Worm (Caenorhabditis elegans): ENCODE measurements around the gene clec-84.
"Not testable (repeated sequence)": the region's sequence is repeated elsewhere in the genome, so short reads cannot be mapped to it uniquely, and the experiment has no call there.

clec-84 gene

ce11 chrIV:2801004-2801403 lies 41.3 kb upstream of the clec-84 start (continued):
- TF ChIP-seq hmg-1.1 (GFP tag; IDR thresholded peaks at IDR 0.05) = peak; percentile 47; the same call in 1 of the 2 replicates
- TF ChIP-seq nhr-41 (GFP tag; IDR thresholded peaks at IDR 0.05) = peak; percentile 35; the same call in 1 of the 2 replicates
- TF ChIP-seq nhr-237 (tag; optimal IDR thresholded peaks at IDR 0.05) = no peak
- peak; percentile 81 for TF ChIP-seq aha-1 (tag)
- peak; percentile 28; the same call in 1 of the 2 replicates for TF ChIP-seq tra-1 (GFP tag; IDR thresholded peaks at IDR 0.05)
- TF ChIP-seq sdz-12 (GFP tag; optimal IDR thresholded peaks at IDR 0.05) = no peak
- TF ChIP-seq dpl-1 (GFP tag; optimal IDR thresholded peaks at IDR 0.05) = peak; percentile 22
- TF ChIP-seq arid-1 (GFP tag; conservative IDR thresholded peaks at IDR 0.05) = peak; percentile 69
- no peak for TF ChIP-seq D1046.2 (GFP tag; IDR thresholded peaks at IDR 0.05)
- peak; percentile 61; the same call in 1 of the 2 replicates for TF ChIP-seq saeg-2 (GFP tag; IDR thresholded peaks at IDR 0.05)
- peak; percentile 20 for TF ChIP-seq Y5F2A.4 (GFP tag; optimal IDR thresholded peaks at IDR 0.05)
- TF ChIP-seq lim-7 (GFP tag; IDR thresholded peaks at IDR 0.05) = peak; percentile 78
- TF ChIP-seq F26F4.8 (GFP tag; conservative IDR thresholded peaks at IDR 0.05) = peak; percentile 89
- TF ChIP-seq mdt-29 (GFP tag; IDR thresholded peaks at IDR 0.05) = peak; percentile 66
- peak; percentile 68; the same call in 1 of the 2 replicates for TF ChIP-seq F44E2.7 (GFP tag; IDR thresholded peaks at IDR 0.05)
- no peak for TF ChIP-seq ztf-11 (tag; optimal IDR thresholded peaks at IDR 0.05)
- TF ChIP-seq gei-8 (GFP tag; optimal IDR thresholded peaks at IDR 0.05) = peak; percentile 44
- no peak for TF ChIP-seq nhr-6 (tag; optimal IDR thresholded peaks at IDR 0.05)

ce11 chrIV:2801558-2801957 lies 40.7 kb upstream of the clec-84 start, which contains the start of gene Y54G2A.44:
Y54G2A.44 (plus strand) TSS chrIV:2801858.
- not testable (repeated sequence) for TF ChIP-seq ama-1 (optimal IDR thresholded peaks at IDR 0.05); Y48G9A.11 (GFP tag; IDR thresholded peaks at IDR 0.05); attf-4 (tag; optimal IDR thresholded peaks at IDR 0.05)

- TF ChIP-seq T26A8.4 (GFP tag; IDR thresholded peaks at IDR 0.05) (peak; percentile 41), madf-9 (GFP tag; conservative IDR thresholded peaks at IDR 0.05) (peak; percentile 68; the same call in 1 of the 2 replicates), pha-4 (GFP tag; IDR thresholded peaks at IDR 0.05) (peak; percentile 74), pha-4 (tag; optimal IDR thresholded peaks at IDR 0.05) (no peak), egl-43 (GFP tag; IDR thresholded peaks at IDR 0.05) (peak; percentile 91), gei-8 (GFP tag; optimal IDR thresholded peaks at IDR 0.05) (no peak), lsy-2 (tag; optimal IDR thresholded peaks at IDR 0.05) (peak in 1 of 2 experiments; percentile 2), ceh-82 (tag; optimal IDR thresholded peaks at IDR 0.05) (no peak), tra-1 (GFP tag; IDR thresholded peaks at IDR 0.05) (0 out of 2 replicates have a peak, but pooled peaks have one; percentile 33), Y75B8A.6 (GFP tag; IDR thresholded peaks at IDR 0.05) (0 out of 2 replicates have a peak, but pooled peaks have one; percentile 25), F44E2.7 (GFP tag; IDR thresholded peaks at IDR 0.05) (0 out of 2 replicates have a peak, but pooled peaks have one; percentile 23), zag-1 (tag; optimal IDR thresholded peaks at IDR 0.05) (no peak), hmg-1.1 (GFP tag; IDR thresholded peaks at IDR 0.05) (peak; percentile 51; the same call in 1 of the 2 replicates), spr-1 (tag; optimal IDR thresholded peaks at IDR 0.05) (peak; percentile 28), Y5F2A.4 (GFP tag; optimal IDR thresholded peaks at IDR 0.05) (peak; percentile 48), dmd-9 (GFP tag; IDR thresholded peaks at IDR 0.05) (peak; percentile 61; the same call in 1 of the 2 replicates), php-3 (GFP tag; IDR thresholded peaks at IDR 0.05) (0 out of 2 replicates have a peak, but pooled peaks have one; percentile 7), ctbp-1 (GFP tag; IDR thresholded peaks at IDR 0.05) (peak; percentile 52; the same call in 1 of the 2 replicates), nhr-6 (tag; optimal IDR thresholded peaks at IDR 0.05) (no peak), dmd-6 (GFP tag; IDR thresholded peaks at IDR 0.05) (peak; percentile 28; the same call in 1 of the 2 replicates), lin-15B (tag; optimal IDR thresholded peaks at IDR 0.05) (no peak), tag-97 (GFP tag; IDR thresholded peaks at IDR 0.05) (no peak), dmd-8 (GFP tag; IDR thresholded peaks at IDR 0.05) (peak; percentile 67; the same call in 1 of the 2 replicates), jun-1 (tag; optimal IDR thresholded peaks at IDR 0.05) (no peak), hlh-11 (tag; optimal IDR thresholded peaks at IDR 0.05) (peak; percentile 5), dve-1 (tag; optimal IDR thresholded peaks at IDR 0.05; ENCODE audit: insufficient read depth) (peak; percentile 13), lim-7 (GFP tag; IDR thresholded peaks at IDR 0.05) (peak; percentile 83), D1046.2 (GFP tag; IDR thresholded peaks at IDR 0.05) (peak; percentile 79; the same call in 1 of the 2 replicates), ztf-11 (tag; optimal IDR thresholded peaks at IDR 0.05) (no peak), vab-7 (GFP tag; IDR thresholded peaks at IDR 0.05) (peak; percentile 86), daf-16 (GFP tag; optimal IDR thresholded peaks at IDR 0.05) (peak in 1 of 2 experiments; percentile 69), daf-16 (tag; optimal IDR thresholded peaks at IDR 0.05) (peak; percentile 27), hlh-30 (tag; optimal IDR thresholded peaks at IDR 0.05; ENCODE audit: insufficient read depth) (peak; percentile 42), daf-8 (GFP tag; IDR thresholded peaks at IDR 0.05) (no peak)
These were observed 40.1 kb upstream of the clec-84 start for ce11 chrIV:2802193-2802592.

All from whole organism, L4 larva.